Worm (Caenorhabditis elegans) whole organism, early embryonic: ENCODE results near the gene W04H10.5.

ENCODE experiments used
- ama-1 ChIP-seq: fragments of 150-350 bp; optimal IDR thresholded peaks from 2 replicates; lab custom pipeline; 2014
- ceh-36 ChIP-seq: sonication (generic microtip); optimal IDR thresholded peaks from 2 replicates; lab custom pipeline; 2016; ENCODE audit warnings: missing genetic modification characterization, inconsistent platforms, missing compliant biosample characterization
- tbx-11 ChIP-seq: fragments of 200-800 bp; sonication (Bioruptor generic); IDR thresholded peaks from 2 replicates; pipeline ENCODE4 v1.3.6; 2022; ENCODE audit warnings: missing genetic modification characterization, missing compliant biosample characterization

DNA sequence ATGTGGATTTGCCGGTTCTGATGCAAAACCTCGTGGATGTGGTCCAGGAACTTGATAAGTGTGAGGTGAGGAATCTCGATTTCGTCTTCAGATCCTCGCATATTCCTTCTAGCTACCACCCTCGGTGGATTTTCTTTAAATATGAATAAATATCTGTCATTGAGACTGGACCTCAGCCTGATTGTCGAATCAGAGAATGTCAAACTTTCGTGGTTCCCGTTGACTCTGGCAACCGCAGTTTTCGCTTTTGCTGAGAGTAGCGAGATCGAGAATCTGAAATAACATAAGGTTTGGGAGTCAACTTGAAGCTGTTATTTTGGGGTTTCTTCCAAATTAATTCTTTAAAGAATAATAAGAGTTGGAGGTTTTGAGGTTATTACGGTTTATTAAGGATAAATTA is 23.5 kb upstream of the W04H10.5 start, which contains the start of gene fbxb-14:
- TF ChIP-seq ama-1 (lab: Kevin White, UChicago) (no peak), ceh-36 (tag; lab: Kevin White, UChicago) (no peak), tbx-11 (no peak)
